Fruit fly (Drosophila melanogaster): ENCODE data around the gene TAF1B.

DNA sequence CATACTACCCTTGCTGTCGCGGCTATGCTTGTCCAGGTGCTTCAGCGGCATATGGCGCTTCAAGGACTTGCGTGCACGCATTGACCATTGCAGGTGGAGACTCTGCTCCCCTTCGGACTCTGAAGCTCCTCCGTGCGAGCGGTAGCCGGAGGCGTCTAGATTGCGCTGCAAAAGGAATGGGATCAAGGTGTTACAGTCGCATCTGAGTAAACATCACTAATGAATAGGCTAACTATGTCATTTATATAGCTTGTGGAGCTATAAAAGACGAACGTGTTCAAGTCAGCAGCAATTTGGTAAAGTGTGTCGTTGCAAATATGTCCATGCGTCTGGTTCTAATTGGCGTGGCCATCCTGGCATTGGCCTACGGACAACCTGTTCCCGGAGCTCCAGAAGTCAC is 1.2 kb downstream of the TAF1B start, which contains the start of gene CG42759:
- no peak for TF ChIP-seq Meics (GFP tag; optimal IDR thresholded peaks at IDR 0.05)
- TF ChIP-seq CG2129 (GFP tag; IDR thresholded peaks at IDR 0.05; ENCODE audit: partially characterized antibody), result no peak
- no peak for TF ChIP-seq stc (GFP tag; IDR thresholded peaks at IDR 0.05)
- no peak for TF ChIP-seq CG7271 (tag; optimal IDR thresholded peaks at IDR 0.05)
- no peak for TF ChIP-seq da (GFP tag; optimal IDR thresholded peaks at IDR 0.05)
- TF ChIP-seq CG31224 (GFP tag; IDR thresholded peaks at IDR 0.05), result no peak
- no peak for TF ChIP-seq HLH54F (GFP tag; optimal IDR thresholded peaks at IDR 0.05)
- TF ChIP-seq run (tag; optimal IDR thresholded peaks at IDR 0.05), result no peak
- TF ChIP-seq CG4328 (GFP tag; optimal IDR thresholded peaks at IDR 0.05), result no peak
- no peak for TF ChIP-seq zen2 (GFP tag; IDR thresholded peaks at IDR 0.05; ENCODE audit: partially characterized antibody)
- no peak for TF ChIP-seq CG3726 (GFP tag; IDR thresholded peaks at IDR 0.05)
- no peak for TF ChIP-seq Optix (GFP tag; IDR thresholded peaks at IDR 0.05)
- no peak for TF ChIP-seq ase (GFP tag; IDR thresholded peaks at IDR 0.05)
- no peak for TF ChIP-seq CG31441 (GFP tag; IDR thresholded peaks at IDR 0.05)
